Worm (Caenorhabditis elegans) whole organism, L4/young adult: Measurements from ENCODE around the gene nhr-218.

Experiments used
- W03F9.2 ChIP-seq: fragments of 150-350 bp; optimal IDR thresholded peaks from 2 replicates; lab custom pipeline; 2014; ENCODE audit warnings: missing biosample characterization, missing genetic modification characterization
- dao-5 ChIP-seq: sonication (generic microtip); optimal IDR thresholded peaks from 2 replicates; lab custom pipeline; 2016; ENCODE audit warnings: missing genotype, missing genetic modification characterization, moderate library complexity, missing compliant biosample characterization
- him-1 ChIP-seq: sonication (generic microtip); optimal IDR thresholded peaks from 2 replicates; lab custom pipeline; 2016; ENCODE audit warnings: missing genotype, missing genetic modification reagents, missing genetic modification characterization, missing compliant biosample characterization

nhr-218 gene

ce11 chrV:16229896-16230295, 28.3 kb upstream of the nhr-218 start, which contains the start of the genes F21H7.2 and F21H7.12:
Gene F21H7.2, minus strand, starts transcription at chrV:16229996.
Gene F21H7.12, plus strand, starts transcription at chrV:16230165.
- TF ChIP-seq him-1 (tag; lab: Kevin White, UChicago) = no peak
- no peak for TF ChIP-seq dao-5 (tag; lab: Kevin White, UChicago)
- no peak for TF ChIP-seq W03F9.2 (tag; lab: Kevin White, UChicago)

DNA sequence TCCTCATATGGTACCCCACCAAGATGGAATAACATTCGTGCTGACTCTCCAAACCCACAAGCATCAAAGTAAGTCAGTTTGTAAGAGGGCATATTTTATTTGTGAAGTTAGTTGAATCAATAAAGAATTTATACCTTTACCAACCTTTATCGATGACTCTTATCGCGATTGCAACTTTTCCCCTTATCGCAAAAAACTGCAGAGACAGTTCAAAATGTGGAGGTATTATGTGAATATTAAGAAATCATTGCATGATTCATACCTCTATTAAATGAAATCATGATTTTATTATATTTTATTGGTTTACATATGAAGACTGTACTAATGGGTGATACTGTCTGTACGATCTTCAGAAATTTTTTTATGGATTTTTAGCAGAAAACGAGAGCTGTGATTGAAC, 26.1 kb upstream of the nhr-218 start, which contains the start of gene gst-22:
Gene gst-22 (minus strand): TSS at position 103 of the 400 bp plus-strand sequence.
- TF ChIP-seq dao-5 (tag; lab: Kevin White, UChicago) = no peak
- no peak for TF ChIP-seq him-1 (tag; lab: Kevin White, UChicago)
- no peak for TF ChIP-seq W03F9.2 (tag; lab: Kevin White, UChicago)

DNA sequence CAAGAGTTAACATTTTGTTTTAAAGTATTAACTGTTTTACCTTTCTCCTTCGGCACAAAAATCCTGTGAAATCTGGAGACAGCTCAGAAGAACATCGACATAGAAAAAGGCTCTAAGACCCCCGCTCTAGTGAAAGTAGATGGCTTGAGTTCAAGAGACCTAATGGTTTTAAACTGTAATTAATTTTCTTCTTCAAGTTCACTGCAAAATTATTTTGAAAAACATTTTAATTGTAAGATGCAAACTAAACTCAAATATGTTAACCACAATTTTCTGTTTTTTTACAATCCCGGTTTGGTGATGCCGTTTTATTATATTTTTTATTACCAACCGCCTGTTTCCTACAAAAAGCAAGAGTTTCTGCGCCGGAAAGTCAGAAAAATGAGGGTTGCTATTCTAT, 24.6 kb upstream of the nhr-218 start, which contains the start of gene clec-233:
Gene clec-233 (plus strand): TSS at position 301 of the 400 bp plus-strand sequence.
- TF ChIP-seq dao-5 (tag; lab: Kevin White, UChicago) (no peak), him-1 (tag; lab: Kevin White, UChicago) (no peak), W03F9.2 (tag; lab: Kevin White, UChicago) (no peak)

ce11 chrV:16235135-16235534, 23.1 kb upstream of the nhr-218 start, which contains the start of gene F21H7.3:
Gene F21H7.3, minus strand, starts transcription at chrV:16235235.
- TF ChIP-seq dao-5 (tag; lab: Kevin White, UChicago) = no peak

ce11 chrV:16235647-16236046, 22.6 kb upstream of the nhr-218 start, which contains the start of gene srh-98:
Gene srh-98, minus strand, starts transcription at chrV:16235747.
- TF ChIP-seq him-1 (tag; lab: Kevin White, UChicago) (no peak), W03F9.2 (tag; lab: Kevin White, UChicago) (no peak)

ce11 chrV:16237223-16237622, 21.0 kb upstream of the nhr-218 start, which contains the start of gene F21H7.5:
Gene F21H7.5, plus strand, starts transcription at chrV:16237523.
- TF ChIP-seq dao-5 (tag; lab: Kevin White, UChicago) = no peak
- no peak for TF ChIP-seq him-1 (tag; lab: Kevin White, UChicago)
- TF ChIP-seq W03F9.2 (tag; lab: Kevin White, UChicago) = no peak

DNA sequence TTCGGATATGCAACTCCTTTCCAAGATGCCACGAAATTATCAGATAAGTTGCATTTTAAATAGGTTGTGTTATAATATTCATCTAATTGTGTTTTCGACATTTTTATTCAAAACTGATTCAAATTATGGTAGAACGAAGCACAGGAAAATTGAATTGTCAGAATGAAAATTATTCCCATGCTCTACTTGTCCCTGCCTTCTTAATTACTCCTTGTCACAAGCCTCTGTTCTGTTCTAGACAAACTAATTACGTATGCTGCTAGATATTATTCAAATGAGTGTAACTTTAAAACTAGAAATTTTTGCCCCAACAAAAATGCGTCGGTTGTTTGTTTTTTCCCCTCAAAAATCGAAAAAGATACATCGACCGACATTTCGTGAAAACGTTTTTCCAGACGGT, 14.2 kb upstream of the nhr-218 start, which contains the start of gene srh-104:
Gene srh-104 (minus strand): TSS at position 101 of the 400 bp plus-strand sequence.
- TF ChIP-seq W03F9.2 (tag; lab: Kevin White, UChicago) = no peak
- TF ChIP-seq him-1 (tag; lab: Kevin White, UChicago) = no peak
- no peak for TF ChIP-seq dao-5 (tag; lab: Kevin White, UChicago)

- TF ChIP-seq him-1 (tag; lab: Kevin White, UChicago) = no peak
- no peak for TF ChIP-seq W03F9.2 (tag; lab: Kevin White, UChicago)
- TF ChIP-seq dao-5 (tag; lab: Kevin White, UChicago) = no peak
Observed at ce11 chrV:16246579-16246978, 11.7 kb upstream of the nhr-218 start, which contains the start of gene srh-95. Gene srh-95, plus strand, starts transcription at chrV:16246879.

DNA sequence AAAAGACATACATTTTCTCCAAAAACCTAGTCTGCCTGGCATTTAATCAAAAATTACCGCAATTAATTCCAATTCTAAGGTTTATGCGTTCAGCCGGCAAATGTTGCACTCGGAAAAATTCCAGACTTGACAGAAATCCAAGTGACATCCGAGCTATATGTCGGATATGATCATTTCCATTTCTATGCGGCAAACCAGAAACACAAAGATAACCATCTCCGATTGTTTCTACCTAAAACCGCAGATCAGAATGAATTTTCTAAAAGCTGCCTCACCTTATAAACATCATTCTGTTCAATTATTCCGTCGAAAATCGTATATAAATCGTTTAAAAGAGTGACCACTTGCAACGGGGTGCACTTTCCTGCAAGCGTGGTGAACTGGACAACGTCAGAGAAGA, 9.1 kb upstream of the nhr-218 start:
- TF ChIP-seq him-1 (tag; lab: Kevin White, UChicago) (no peak), W03F9.2 (tag; lab: Kevin White, UChicago) (no peak), dao-5 (tag; lab: Kevin White, UChicago) (no peak)

- no peak for TF ChIP-seq W03F9.2 (tag; lab: Kevin White, UChicago)
- TF ChIP-seq him-1 (tag; lab: Kevin White, UChicago) = no peak
- TF ChIP-seq dao-5 (tag; lab: Kevin White, UChicago) = no peak
Observed at ce11 chrV:16253687-16254086, 4.6 kb upstream of the nhr-218 start, which contains the start of gene gcy-20. Gene gcy-20, minus strand, starts transcription at chrV:16253787.

DNA sequence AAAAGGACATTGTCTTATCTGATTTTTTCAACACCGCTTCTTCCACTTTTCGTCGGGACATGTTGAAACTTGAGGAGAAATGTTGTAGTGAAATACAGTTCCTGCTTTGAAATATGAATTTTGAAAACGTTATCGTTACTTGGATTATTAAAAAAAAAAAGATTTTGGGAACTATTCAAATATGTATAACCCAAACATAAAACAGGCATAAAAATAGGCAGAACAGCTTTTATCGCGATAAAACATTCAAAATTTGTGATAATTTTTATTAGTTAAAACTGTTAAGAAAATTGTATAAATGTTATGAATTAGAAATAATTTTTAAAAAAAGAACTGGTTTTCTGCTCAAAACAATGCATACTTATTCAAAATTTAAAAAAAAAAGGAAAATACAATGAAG, 1.8 kb upstream of the nhr-218 start, which contains the start of gene bgnt-1.3:
Gene bgnt-1.3 (minus strand): TSS at position 101 of the 400 bp plus-strand sequence.
- TF ChIP-seq him-1 (tag; lab: Kevin White, UChicago) (no peak), W03F9.2 (tag; lab: Kevin White, UChicago) (no peak), dao-5 (tag; lab: Kevin White, UChicago) (no peak)

- TF ChIP-seq dao-5 (tag; lab: Kevin White, UChicago) (no peak), W03F9.2 (tag; lab: Kevin White, UChicago) (no peak), him-1 (tag; lab: Kevin White, UChicago) (no peak)
Observed at ce11 chrV:16259684-16260083, 1.4 kb downstream of the nhr-218 start, which contains the start of gene nhr-127. Gene nhr-127, plus strand, starts transcription at chrV:16259984.

- TF ChIP-seq dao-5 (tag; lab: Kevin White, UChicago) = no peak
- TF ChIP-seq W03F9.2 (tag; lab: Kevin White, UChicago) = no peak
- TF ChIP-seq him-1 (tag; lab: Kevin White, UChicago) = no peak
Observed at ce11 chrV:16266514-16266913, 8.3 kb downstream of the nhr-218 start, which contains the start of gene T13F3.4. Gene T13F3.4, minus strand, starts transcription at chrV:16266614.

- TF ChIP-seq him-1 (tag; lab: Kevin White, UChicago) (no peak), dao-5 (tag; lab: Kevin White, UChicago) (no peak), W03F9.2 (tag; lab: Kevin White, UChicago) (no peak)
Observed at ce11 chrV:16269556-16269955, 11.3 kb downstream of the nhr-218 start, which contains the start of the genes fbxa-2 and T13F3.8. Gene fbxa-2, minus strand, starts transcription at chrV:16269656. Gene T13F3.8, plus strand, starts transcription at chrV:16269800.
